Worm (Caenorhabditis elegans): ENCODE results near the gene F54H12.8.

The F54H12.8 gene

ce11 chrIII:7953208-7953607, 15.8 kb downstream of the F54H12.8 start, which contains the start of gene let-754 (continued):
- TF ChIP-seq nhr-27 (tag; optimal IDR thresholded peaks at IDR 0.05) (no peak), dpff-1 (tag; optimal IDR thresholded peaks at IDR 0.05) (no peak), dox-1 (GFP tag; IDR thresholded peaks at IDR 0.05) (no peak)

DNA sequence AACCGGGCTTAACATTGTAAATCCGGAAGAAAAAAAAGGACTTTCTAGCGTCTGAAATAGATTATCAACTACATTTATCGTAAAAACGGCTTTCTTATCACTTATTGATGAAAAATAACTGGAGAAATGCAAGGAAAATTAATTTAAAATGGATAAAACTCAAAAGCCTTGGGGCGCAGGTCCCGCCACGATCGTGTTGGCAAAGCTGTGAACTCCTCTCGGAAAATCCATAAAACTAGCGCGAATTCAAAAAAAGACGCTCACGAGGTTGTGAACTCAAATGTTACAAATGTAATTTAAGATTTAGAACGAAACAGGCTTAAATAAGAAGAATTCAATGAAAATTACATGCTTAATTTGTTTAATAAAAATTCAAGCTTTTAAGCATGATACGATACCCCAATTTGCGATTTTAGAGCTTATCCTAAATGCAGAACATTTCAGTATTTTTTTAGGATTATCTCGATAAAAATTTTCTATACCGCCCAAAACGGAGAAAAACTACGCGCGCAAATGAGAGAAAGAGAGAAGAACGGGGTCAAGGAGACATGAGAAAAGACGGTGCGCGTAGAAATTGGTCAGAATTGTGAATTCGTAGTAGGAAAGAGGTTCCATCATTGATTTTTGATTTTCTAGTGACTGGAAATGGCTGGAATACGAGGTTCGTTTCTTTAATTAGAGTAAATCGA, 16.8 kb downstream of the F54H12.8 start, which contains the start of gene C29E4.15:
C29E4.15 (plus strand) TSS at position 547 of the 689 bp plus-strand sequence.
- peak; percentile 65 for TF ChIP-seq dpl-1 (GFP tag; optimal IDR thresholded peaks at IDR 0.05)
- TF ChIP-seq nhr-120 (GFP tag; IDR thresholded peaks at IDR 0.05) = no peak
- TF ChIP-seq lin-35 (GFP tag; optimal IDR thresholded peaks at IDR 0.05) = peak in 1 of 3 experiments; percentile 88
- peak; percentile 41; the same call in 1 of the 2 replicates for TF ChIP-seq madf-6 (GFP tag; IDR thresholded peaks at IDR 0.05)
- no peak for TF ChIP-seq mxl-1 (tag; optimal IDR thresholded peaks at IDR 0.05)
- TF ChIP-seq F49E8.2 (tag; optimal IDR thresholded peaks at IDR 0.05; ENCODE audit: insufficient read depth) = no peak
- 0 out of 2 replicates have a peak, but pooled peaks have one; percentile 9 for TF ChIP-seq dox-1 (GFP tag; IDR thresholded peaks at IDR 0.05)
- TF ChIP-seq snpc-3.4 (tag; optimal IDR thresholded peaks at IDR 0.05) = peak; percentile 38
- TF ChIP-seq lsl-1 (GFP tag; optimal IDR thresholded peaks at IDR 0.05) = no peak
- TF ChIP-seq him-1 (tag; optimal IDR thresholded peaks at IDR 0.05) = no peak
- peak; percentile 63 for TF ChIP-seq F33H1.4 (GFP tag; IDR thresholded peaks at IDR 0.05)
- peak; percentile 66 for TF ChIP-seq lin-54 (GFP tag; optimal IDR thresholded peaks at IDR 0.05)
- TF ChIP-seq efl-1 (GFP tag; optimal IDR thresholded peaks at IDR 0.05) = peak; percentile 44

DNA sequence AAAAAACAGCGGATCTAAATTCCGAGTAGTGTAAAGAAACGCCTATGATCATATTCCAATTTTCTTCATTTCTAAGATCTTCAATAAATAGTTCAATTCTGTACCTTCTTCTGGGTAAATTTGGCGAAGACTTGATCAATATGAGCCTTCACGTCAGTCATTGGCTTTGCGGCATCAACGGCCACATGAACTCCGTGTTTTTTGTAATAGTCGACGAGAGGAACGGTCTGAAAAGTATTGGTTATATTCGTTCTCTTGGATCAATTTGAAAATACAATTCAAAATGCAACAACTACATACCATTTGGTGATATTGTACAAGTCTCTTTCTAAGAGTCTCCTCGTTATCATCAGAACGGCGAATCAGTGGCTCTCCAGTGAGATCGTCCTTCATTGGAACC, 18.6 kb downstream of the F54H12.8 start:
- no peak for TF ChIP-seq madf-6 (GFP tag; IDR thresholded peaks at IDR 0.05)
- no peak for TF ChIP-seq nhr-179 (tag; optimal IDR thresholded peaks at IDR 0.05)
- no peak for TF ChIP-seq attf-6 (GFP tag; IDR thresholded peaks at IDR 0.05)
- TF ChIP-seq ama-1 (optimal IDR thresholded peaks at IDR 0.05) = no peak
- TF ChIP-seq ama-1 (GFP tag; optimal IDR thresholded peaks at IDR 0.05) = no peak
- TF ChIP-seq unc-130 (GFP tag; optimal IDR thresholded peaks at IDR 0.05) = no peak
- no peak for TF ChIP-seq tlf-1 (GFP tag; optimal IDR thresholded peaks at IDR 0.05)
- TF ChIP-seq ztf-26 (tag; optimal IDR thresholded peaks at IDR 0.05) = no peak
- no peak for TF ChIP-seq rec-8 (tag; optimal IDR thresholded peaks at IDR 0.05)
- TF ChIP-seq T26A5.8 (tag; optimal IDR thresholded peaks at IDR 0.05) = no peak
- TF ChIP-seq C06A6.2 (GFP tag; conservative IDR thresholded peaks at IDR 0.05) = no peak
- no peak for TF ChIP-seq rcor-1 (GFP tag; IDR thresholded peaks at IDR 0.05)
- no peak for TF ChIP-seq snpc-3.4 (tag; optimal IDR thresholded peaks at IDR 0.05)
- no peak for TF ChIP-seq nfyb-1 (GFP tag; IDR thresholded peaks at IDR 0.05)
- no peak for TF ChIP-seq snpc-1.3 (tag; optimal IDR thresholded peaks at IDR 0.05; ENCODE audit: insufficient read depth)
- no peak for TF ChIP-seq let-607 (tag; optimal IDR thresholded peaks at IDR 0.05)
- TF ChIP-seq egl-44 (GFP tag; IDR thresholded peaks at IDR 0.05) = no peak
- no peak for TF ChIP-seq B0019.2 (GFP tag; conservative IDR thresholded peaks at IDR 0.05)

DNA sequence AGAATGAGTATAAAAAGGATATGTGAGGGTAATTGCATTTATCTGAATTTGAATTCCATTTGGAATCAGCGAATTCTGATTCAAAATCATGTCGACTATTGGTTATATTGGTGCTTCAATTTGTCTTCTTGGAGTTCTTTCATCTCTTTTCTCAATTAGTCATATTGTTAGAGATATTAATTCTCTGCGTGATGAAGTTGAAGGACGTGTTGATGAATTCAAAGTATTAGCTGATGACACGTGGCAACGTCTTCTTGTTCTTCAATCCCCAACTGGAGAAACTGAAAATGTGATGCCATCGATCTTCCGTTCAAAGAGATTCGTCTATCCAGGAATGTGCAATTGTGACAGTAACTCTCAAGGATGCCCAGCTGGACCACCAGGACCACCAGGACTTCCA, 20.2 kb downstream of the F54H12.8 start, which contains the start of gene col-90:
col-90 (plus strand) TSS at position 37 of the 400 bp plus-strand sequence.
- TF ChIP-seq atf-7 (tag; optimal IDR thresholded peaks at IDR 0.05) = no peak
- no peak for TF ChIP-seq die-1 (tag; optimal IDR thresholded peaks at IDR 0.05)
- TF ChIP-seq Y79H2A.3 (GFP tag; conservative IDR thresholded peaks at IDR 0.05) = no peak
- no peak for TF ChIP-seq F22D6.2 (tag; optimal IDR thresholded peaks at IDR 0.05)
- no peak for TF ChIP-seq Y53G8AR.9 (GFP tag; conservative IDR thresholded peaks at IDR 0.05)
- no peak for TF ChIP-seq nhr-80 (tag; optimal IDR thresholded peaks at IDR 0.05)
- no peak for TF ChIP-seq nhr-27 (tag; optimal IDR thresholded peaks at IDR 0.05)
- no peak for TF ChIP-seq let-607 (tag; optimal IDR thresholded peaks at IDR 0.05)
- no peak for TF ChIP-seq B0261.1 (tag; optimal IDR thresholded peaks at IDR 0.05)
- no peak for TF ChIP-seq ets-4 (GFP tag; optimal IDR thresholded peaks at IDR 0.05)
- TF ChIP-seq K12H6.12 (tag; optimal IDR thresholded peaks at IDR 0.05) = no peak
- TF ChIP-seq unc-130 (GFP tag; optimal IDR thresholded peaks at IDR 0.05) = no peak
- no peak for TF ChIP-seq zfh-2 (GFP tag; conservative IDR thresholded peaks at IDR 0.05)

All from whole organism, young adult.